Fruit fly (Drosophila melanogaster): ENCODE data around the gene RpS26.
A peak's percentile ranks its signal among the peaks of the same experiment; 100 is the strongest.

- TF ChIP-seq Sox14 (GFP tag; optimal IDR thresholded peaks at IDR 0.05) (no peak), CG34406 (GFP tag; optimal IDR thresholded peaks at IDR 0.05) (no peak), CG6792 (GFP tag; optimal IDR thresholded peaks at IDR 0.05) (no peak), Ets21C (GFP tag; optimal IDR thresholded peaks at IDR 0.05) (no peak), CG10631 (GFP tag; optimal IDR thresholded peaks at IDR 0.05) (peak; percentile 4), fkh (GFP tag; optimal IDR thresholded peaks at IDR 0.05) (no peak), Gug (GFP tag; IDR thresholded peaks at IDR 0.05) (no peak), CG7368 (GFP tag; optimal IDR thresholded peaks at IDR 0.05) (no peak), Eip93F (GFP tag; optimal IDR thresholded peaks at IDR 0.05) (no peak), Eip78C (GFP tag) (peak; percentile 73), fd85E (GFP tag; optimal IDR thresholded peaks at IDR 0.05) (no peak), OdsH (GFP tag; optimal IDR thresholded peaks at IDR 0.05) (no peak), CG3919 (GFP tag; optimal IDR thresholded peaks at IDR 0.05) (no peak), Blimp-1 (GFP tag; optimal IDR thresholded peaks at IDR 0.05) (no peak)
Measured at dm6 chr2L:18478509-18479176, 35.6 kb upstream of the RpS26 start.
